Fruit fly (Drosophila melanogaster): Measurements from ENCODE around the gene Mpv17.

The Mpv17 gene

DNA sequence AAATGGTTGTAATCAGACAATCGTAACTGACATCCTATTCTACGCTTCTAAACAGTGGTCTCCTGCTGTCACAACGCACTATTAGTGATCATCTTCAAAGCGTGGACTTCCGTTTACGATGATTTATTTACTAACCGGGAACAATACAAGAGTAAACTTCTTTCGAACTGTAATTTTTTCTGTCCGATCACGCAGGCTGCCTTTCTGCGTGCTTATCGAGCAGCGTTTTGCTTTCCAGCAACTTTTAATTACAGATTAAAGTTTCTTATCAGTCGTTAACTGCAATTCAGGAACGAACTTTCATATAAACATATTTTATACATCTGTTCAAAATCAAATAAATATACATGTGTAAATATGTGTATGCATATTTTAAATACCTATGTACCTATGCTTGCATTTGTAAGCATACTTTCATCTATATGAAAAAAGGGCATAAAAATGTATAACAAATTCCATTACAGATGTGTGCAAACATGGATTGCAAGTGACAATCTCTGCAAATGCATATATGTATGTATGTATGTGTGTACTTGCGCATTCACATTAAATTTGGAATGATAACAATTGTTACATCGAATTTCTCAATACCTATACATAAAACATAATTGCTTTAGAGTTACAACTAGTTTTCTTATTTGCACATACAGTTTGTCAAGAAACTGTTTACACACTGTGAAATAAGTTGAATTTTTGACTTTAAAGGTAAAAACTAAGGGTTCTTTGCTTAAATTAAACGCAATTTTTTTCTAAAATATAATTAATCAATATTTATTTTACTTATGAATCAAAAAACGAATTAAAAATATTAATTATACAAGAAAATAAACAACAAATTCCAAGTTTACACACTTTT, 34.0 kb upstream of the Mpv17 start:
- TF ChIP-seq Camta (GFP tag; optimal IDR thresholded peaks at IDR 0.05) (no peak), CG10267 (tag; optimal IDR thresholded peaks at IDR 0.05) (no peak), CG18262 (tag; optimal IDR thresholded peaks at IDR 0.05) (peak; percentile 28), lilli (GFP tag; optimal IDR thresholded peaks at IDR 0.05) (no peak), CG9817 (tag; optimal IDR thresholded peaks at IDR 0.05) (no peak), tgo (GFP tag; IDR thresholded peaks at IDR 0.05) (no peak), otp (GFP tag; IDR thresholded peaks at IDR 0.05) (no peak), CG33213 (GFP tag; optimal IDR thresholded peaks at IDR 0.05) (no peak), knrl (GFP tag; IDR thresholded peaks at IDR 0.05; ENCODE audit: partially characterized antibody) (no peak), CG14860 (GFP tag; IDR thresholded peaks at IDR 0.05; ENCODE audit: partially characterized antibody) (no peak), nerfin-1 (tag; optimal IDR thresholded peaks at IDR 0.05) (peak; percentile 45), H15 (GFP tag; IDR thresholded peaks at IDR 0.05) (no peak), jigr1 (GFP tag; IDR thresholded peaks at IDR 0.05) (no peak), CG2678 (tag; optimal IDR thresholded peaks at IDR 0.05) (peak; percentile 3), CG7556 (GFP tag; optimal IDR thresholded peaks at IDR 0.05) (no peak), CG1233 (GFP tag; optimal IDR thresholded peaks at IDR 0.05) (no peak), CG11696 (GFP tag; IDR thresholded peaks at IDR 0.05) (no peak), ato (GFP tag; IDR thresholded peaks at IDR 0.05; ENCODE audit: partially characterized antibody) (no peak), prd (optimal IDR thresholded peaks at IDR 0.05) (no peak), prd (GFP tag; IDR thresholded peaks at IDR 0.05) (no peak), org-1 (GFP tag; optimal IDR thresholded peaks at IDR 0.05) (no peak), Lpt (GFP tag; optimal IDR thresholded peaks at IDR 0.05) (no peak), CG6175 (GFP tag; IDR thresholded peaks at IDR 0.05) (no peak), CG15479 (GFP tag; optimal IDR thresholded peaks at IDR 0.05) (peak; percentile 46), CG4360 (GFP tag; IDR thresholded peaks at IDR 0.05) (no peak), Pdp1 (GFP tag; optimal IDR thresholded peaks at IDR 0.05) (peak in 1 of 2 experiments; percentile 0), CG3838 (GFP tag; optimal IDR thresholded peaks at IDR 0.05) (no peak), kay (GFP tag; optimal IDR thresholded peaks at IDR 0.05) (no peak), corto (GFP tag; optimal IDR thresholded peaks at IDR 0.05) (no peak), danr (GFP tag; IDR thresholded peaks at IDR 0.05) (no peak), bsh (GFP tag; optimal IDR thresholded peaks at IDR 0.05) (no peak), CG11093 (GFP tag; IDR thresholded peaks at IDR 0.05) (no peak), onecut (GFP tag; IDR thresholded peaks at IDR 0.05) (no peak), CG32532 (GFP tag; IDR thresholded peaks at IDR 0.05) (no peak), Scr (GFP tag; IDR thresholded peaks at IDR 0.05; ENCODE audit: partially characterized antibody) (no peak), CG10565 (GFP tag; optimal IDR thresholded peaks at IDR 0.05) (no peak), CG12155 (GFP tag; optimal IDR thresholded peaks at IDR 0.05) (no peak), NC2β (GFP tag; optimal IDR thresholded peaks at IDR 0.05) (no peak), D19B (GFP tag; optimal IDR thresholded peaks at IDR 0.05) (no peak), Med (GFP tag) (peak; percentile 32), Asciz (GFP tag; optimal IDR thresholded peaks at IDR 0.05) (no peak), pfk (GFP tag; optimal IDR thresholded peaks at IDR 0.05) (no peak), row (GFP tag; IDR thresholded peaks at IDR 0.05) (0 out of 3 replicates have a peak, but pooled peaks have one; percentile 27), dmrt99B (tag; optimal IDR thresholded peaks at IDR 0.05) (peak; percentile 9), CG17359 (tag; optimal IDR thresholded peaks at IDR 0.05) (no peak), CG9932 (GFP tag; IDR thresholded peaks at IDR 0.05) (no peak), CG15269 (tag; optimal IDR thresholded peaks at IDR 0.05) (no peak), Dll (GFP tag; IDR thresholded peaks at IDR 0.05; ENCODE audit: partially characterized antibody) (no peak), Sox102F (GFP tag; optimal IDR thresholded peaks at IDR 0.05) (peak; percentile 18)
